Worm (Caenorhabditis elegans) whole organism, L4 larva: ENCODE measurements around the gene T08D10.3.
A peak's percentile ranks its signal among the peaks of the same experiment; 100 is the strongest.

Source experiments
- F26F4.8 ChIP-seq: fragments of 200-800 bp; sonication (Bioruptor generic); conservative IDR thresholded peaks from 2 replicates; pipeline ENCODE4 v1.3.6; 2022; ENCODE audit warnings: missing genetic modification characterization, missing compliant biosample characterization
- R02D3.7 ChIP-seq: fragments of 150-350 bp; sonication (generic microtip); optimal IDR thresholded peaks from 3 replicates; lab custom pipeline; 2014; ENCODE audit warnings: missing biosample characterization, missing genetic modification characterization
- Y75B8A.6 ChIP-seq: fragments of 200-800 bp; sonication (Bioruptor generic); IDR thresholded peaks from 2 replicates; pipeline ENCODE4 v1.3.6; 2022; ENCODE audit warnings: missing genetic modification reagents, missing genetic modification characterization, missing compliant biosample characterization
- ZK546.5 ChIP-seq, 2 experiments: sonication (generic microtip); optimal IDR thresholded peaks; 2 replicates each; lab custom pipeline; 2017; ENCODE audit warnings: missing biosample characterization in 2 of 2, missing genetic modification characterization in 2 of 2
- aha-1 ChIP-seq: fragments of 150-350 bp; peaks from one replicate; lab custom pipeline; 2014; ENCODE audit warnings: missing biosample characterization, missing genetic modification characterization
- ceh-28 ChIP-seq: fragments of 150-350 bp; optimal IDR thresholded peaks from 2 replicates; lab custom pipeline; 2014; ENCODE audit warnings: missing biosample characterization, missing genetic modification reagents, missing genetic modification characterization
- ceh-44 ChIP-seq: fragments of 200-800 bp; sonication (Bioruptor generic); IDR thresholded peaks from 2 replicates; pipeline ENCODE4 v1.3.6; 2022; ENCODE audit warnings: missing genetic modification reagents, missing genetic modification characterization, missing compliant biosample characterization
- ceh-62 ChIP-seq: sonication (generic microtip); optimal IDR thresholded peaks from 2 replicates; lab custom pipeline; 2017; ENCODE audit warnings: missing biosample characterization, missing genetic modification characterization
- ces-1 ChIP-seq: fragments of 150-350 bp; sonication (generic microtip); optimal IDR thresholded peaks from 4 replicates; lab custom pipeline; 2014; ENCODE audit warnings: missing biosample characterization, missing genetic modification reagents, missing genetic modification characterization
- cey-2 ChIP-seq: sonication (generic microtip); optimal IDR thresholded peaks from 3 replicates; lab custom pipeline; 2017; ENCODE audit warnings: missing genetic modification characterization, mild to moderate bottlenecking, missing compliant biosample characterization, antibody characterized with exemption, borderline replicate concordance; ENCODE audit not compliant: insufficient read depth
- daf-12 ChIP-seq: fragments of 150-350 bp; optimal IDR thresholded peaks from 2 replicates; lab custom pipeline; 2014; ENCODE audit warnings: missing biosample characterization, missing genetic modification reagents, missing genetic modification characterization
- daf-16 ChIP-seq, 3 experiments: sonication (generic microtip); optimal IDR thresholded peaks; 2 replicates each; lab custom pipeline; 2016 to 2017; ENCODE audit warnings: missing genetic modification characterization in 3 of 3, missing genetic modification reagents in 3 of 3, mild to moderate bottlenecking in 2 of 3, missing compliant biosample characterization in 2 of 3, missing biosample characterization in 1 of 3, moderate library complexity in 1 of 3
- dmd-6 ChIP-seq: fragments of 200-800 bp; sonication (Bioruptor generic); IDR thresholded peaks from 2 replicates; pipeline ENCODE4 v1.3.6; 2022; ENCODE audit warnings: missing genetic modification reagents, missing genetic modification characterization, missing compliant biosample characterization
- dve-1 ChIP-seq: sonication (generic microtip); optimal IDR thresholded peaks from 2 replicates; lab custom pipeline; 2017; ENCODE audit warnings: antibody characterized with exemption, mild to moderate bottlenecking, missing genetic modification characterization, missing compliant biosample characterization; ENCODE audit not compliant: insufficient read depth
- egl-27 ChIP-seq: sonication (generic microtip); optimal IDR thresholded peaks from 3 replicates; lab custom pipeline; 2017; ENCODE audit warnings: missing biosample characterization, missing genetic modification reagents, missing genetic modification characterization
- gei-8 ChIP-seq: fragments of 200-800 bp; sonication (Bioruptor generic); optimal IDR thresholded peaks from 2 replicates; lab custom pipeline; 2018; ENCODE audit warnings: mild to moderate bottlenecking, missing genetic modification characterization, missing compliant biosample characterization
- hif-1 ChIP-seq, 2 experiments: sonication (generic microtip); optimal IDR thresholded peaks; 2 replicates each; lab custom pipeline; 2016 to 2017; ENCODE audit warnings: missing compliant biosample characterization in 2 of 2, missing genetic modification characterization in 2 of 2, missing genetic modification reagents in 2 of 2, missing genotype in 2 of 2, mild to moderate bottlenecking in 1 of 2
- hlh-11 ChIP-seq: fragments of 200-800 bp; sonication (Bioruptor generic); optimal IDR thresholded peaks from 2 replicates; lab custom pipeline; 2018; ENCODE audit warnings: mild to moderate bottlenecking, missing genetic modification characterization, missing compliant biosample characterization
- hlh-30 ChIP-seq: sonication (generic microtip); optimal IDR thresholded peaks from 2 replicates; lab custom pipeline; 2017; ENCODE audit warnings: antibody characterized with exemption, mild to moderate bottlenecking, missing genetic modification characterization, missing compliant biosample characterization; ENCODE audit not compliant: insufficient read depth
- lin-15B ChIP-seq: fragments of 150-350 bp; sonication (generic microtip); optimal IDR thresholded peaks from 3 replicates; lab custom pipeline; 2014; ENCODE audit warnings: missing biosample characterization, missing genetic modification characterization
- lin-29 ChIP-seq: fragments of 200-800 bp; sonication (Bioruptor generic); IDR thresholded peaks from 2 replicates; pipeline ENCODE4 v1.3.6; 2022; ENCODE audit warnings: missing genetic modification reagents, missing genetic modification characterization, missing compliant biosample characterization
- madf-5 ChIP-seq, 2 experiments: fragments of 200-800 bp; sonication (Bioruptor generic); IDR thresholded peaks; 2 replicates each; pipeline ENCODE4 v1.3.6; 2022; ENCODE audit warnings: missing compliant biosample characterization in 2 of 2, missing genetic modification characterization in 2 of 2
- madf-9 ChIP-seq: fragments of 200-800 bp; sonication (Bioruptor generic); conservative IDR thresholded peaks from 2 replicates; pipeline ENCODE4 v1.3.6; 2022; ENCODE audit warnings: missing genetic modification reagents, missing genetic modification characterization, missing compliant biosample characterization
- mdl-1 ChIP-seq, 2 experiments: fragments of 150-350 bp in 1 of 2; sonication (generic microtip) in 1 of 2; optimal IDR thresholded peaks; 2 replicates each; lab custom pipeline; 2014 to 2017; ENCODE audit warnings: missing biosample characterization in 2 of 2, missing genetic modification characterization in 2 of 2
- mdt-29 ChIP-seq: fragments of 200-800 bp; sonication (Bioruptor generic); IDR thresholded peaks from 2 replicates; pipeline ENCODE4 v1.3.6; 2022; ENCODE audit warnings: missing genetic modification reagents, missing genetic modification characterization, missing compliant biosample characterization
- mep-1 ChIP-seq: fragments of 150-350 bp; sonication (generic microtip); optimal IDR thresholded peaks from 3 replicates; lab custom pipeline; 2014; ENCODE audit warnings: missing biosample characterization, missing genetic modification characterization
- mes-2 ChIP-seq: sonication (generic microtip); optimal IDR thresholded peaks from 2 replicates; lab custom pipeline; 2016; ENCODE audit warnings: missing genotype, mild to moderate bottlenecking, missing genetic modification characterization, missing compliant biosample characterization; ENCODE audit not compliant: poor library complexity, severe bottlenecking
- mxl-2 ChIP-seq: fragments of 200-800 bp; sonication (Bioruptor generic); conservative IDR thresholded peaks from 2 replicates; pipeline ENCODE4 v1.3.6; 2022; ENCODE audit warnings: missing genetic modification reagents, missing genetic modification characterization, missing compliant biosample characterization
- nhr-237 ChIP-seq: sonication (generic microtip); optimal IDR thresholded peaks from 2 replicates; lab custom pipeline; 2017; ENCODE audit warnings: missing biosample characterization, missing genetic modification characterization
- nhr-25 ChIP-seq: sonication (generic microtip); optimal IDR thresholded peaks from 2 replicates; lab custom pipeline; 2017; ENCODE audit warnings: missing genetic modification characterization, mild to moderate bottlenecking, missing compliant biosample characterization, antibody characterized with exemption, moderate library complexity, borderline replicate concordance; ENCODE audit not compliant: insufficient read depth
- nhr-28 ChIP-seq: fragments of 150-350 bp; optimal IDR thresholded peaks from 2 replicates; lab custom pipeline; 2014; ENCODE audit warnings: missing biosample characterization, missing genetic modification characterization
- nhr-77 ChIP-seq: fragments of 150-350 bp; optimal IDR thresholded peaks from 2 replicates; lab custom pipeline; 2014; ENCODE audit warnings: missing biosample characterization, missing genetic modification characterization
- tra-1 ChIP-seq: fragments of 200-800 bp; sonication (Bioruptor generic); IDR thresholded peaks from 2 replicates; pipeline ENCODE4 v1.3.6; 2022; ENCODE audit warnings: missing genetic modification reagents, missing genetic modification characterization, missing compliant biosample characterization
- unc-130 ChIP-seq: sonication (generic microtip); optimal IDR thresholded peaks from 2 replicates; lab custom pipeline; 2016; ENCODE audit warnings: missing genetic modification reagents, missing genetic modification characterization, missing compliant biosample characterization
- unc-39 ChIP-seq: sonication (generic microtip); optimal IDR thresholded peaks from 2 replicates; lab custom pipeline; 2017; ENCODE audit warnings: missing biosample characterization, missing genetic modification characterization
- unc-62 ChIP-seq, 3 experiments: fragments of 150-350 bp in 1 of 3; sonication (generic microtip); optimal IDR thresholded peaks in 2 of 3; peaks in 1 of 3; 1 replicate in 1 of 3; 2 replicates in 2 of 3; lab custom pipeline; 2014 to 2017; ENCODE audit warnings: missing biosample characterization in 3 of 3, missing genetic modification characterization in 3 of 3, missing genetic modification reagents in 3 of 3, missing genotype in 1 of 3
- vab-7 ChIP-seq: fragments of 200-800 bp; sonication (Bioruptor generic); IDR thresholded peaks from 2 replicates; pipeline ENCODE4 v1.3.6; 2022; ENCODE audit warnings: missing genetic modification reagents, missing genetic modification characterization, missing compliant biosample characterization
- zfp-3 ChIP-seq: fragments of 200-800 bp; sonication (Bioruptor generic); conservative IDR thresholded peaks from 2 replicates; pipeline ENCODE4 v1.3.6; 2022; ENCODE audit warnings: missing genetic modification reagents, missing genetic modification characterization, missing compliant biosample characterization
- ztf-7 ChIP-seq: fragments of 150-350 bp; optimal IDR thresholded peaks from 2 replicates; lab custom pipeline; 2014; ENCODE audit warnings: missing biosample characterization, missing genetic modification characterization

The T08D10.3 gene

ce11 chrX:11968024-11968598 is 12.9 kb downstream of the T08D10.3 start (continued):
- TF ChIP-seq cey-2 (tag; lab: Kevin White, UChicago) (no peak), madf-9 (GFP tag; lab: Robert Waterston, UW) (no peak), Y75B8A.6 (GFP tag; lab: Robert Waterston, UW) (no peak; the same call in 1 of the 2 replicates), vab-7 (no peak), nhr-25 (tag; lab: Kevin White, UChicago) (peak; percentile 6), ces-1 (GFP tag; lab: Kevin White, UChicago) (no peak), lin-15B (tag; lab: Kevin White, UChicago) (no peak), ceh-62 (no peak)

- TF ChIP-seq hlh-30 (tag; lab: Kevin White, UChicago), result peak; percentile 3
- TF ChIP-seq R02D3.7, result no peak
Observed at ce11 chrX:11969085-11969484, 13.9 kb downstream of the T08D10.3 start.

- TF ChIP-seq lin-15B (tag; lab: Kevin White, UChicago), result no peak
- peak; percentile 41; the same call in 1 of the 2 replicates for TF ChIP-seq mdt-29 (GFP tag; lab: Robert Waterston, UW)
- peak; percentile 33 for TF ChIP-seq nhr-28 (tag; lab: Kevin White, UChicago)
- TF ChIP-seq zfp-3 (GFP tag; lab: Robert Waterston, UW), result 0 out of 2 replicates have a peak, but pooled peaks have one; percentile 27
- 0 out of 2 replicates have a peak, but pooled peaks have one; percentile 29 for TF ChIP-seq tra-1 (GFP tag; lab: Robert Waterston, UW)
- TF ChIP-seq hif-1 (tag; optimal IDR thresholded peaks at IDR 0.05; lab: Kevin White, UChicago), result peak in 1 of 2 experiments; percentile 99
- peak; percentile 15 for TF ChIP-seq dve-1 (tag; lab: Kevin White, UChicago)
- no peak for TF ChIP-seq daf-16 (GFP tag; optimal IDR thresholded peaks at IDR 0.05; lab: Kevin White, UChicago)
- peak; percentile 14 for TF ChIP-seq daf-16 (tag; optimal IDR thresholded peaks at IDR 0.05; lab: Kevin White, UChicago)
- TF ChIP-seq aha-1 (tag; lab: Kevin White, UChicago), result peak; percentile 99
- TF ChIP-seq F26F4.8, result no peak
- TF ChIP-seq ces-1 (GFP tag; lab: Kevin White, UChicago), result no peak
- TF ChIP-seq dmd-6 (GFP tag; lab: Robert Waterston, UW), result peak; percentile 21; the same call in 1 of the 2 replicates
- TF ChIP-seq hlh-11 (tag; lab: Kevin White, UChicago), result peak; percentile 7
Observed at ce11 chrX:11969554-11969953, 14.3 kb downstream of the T08D10.3 start.

- TF ChIP-seq unc-62 (GFP tag; optimal IDR thresholded peaks at IDR 0.05 in 1 of 2; lab: Kevin White, UChicago), result peak in 1 of 2 experiments; percentile 95
- TF ChIP-seq unc-62 (tag; optimal IDR thresholded peaks at IDR 0.05; lab: Kevin White, UChicago), result no peak
- TF ChIP-seq tra-1 (GFP tag; lab: Robert Waterston, UW), result no peak
- no peak for TF ChIP-seq unc-130
Observed at ce11 chrX:11971323-11971722, 16.1 kb downstream of the T08D10.3 start.

- TF ChIP-seq lin-29 (no peak), ceh-44 (no peak), ceh-28 (peak; percentile 57), mxl-2 (GFP tag; lab: Robert Waterston, UW) (no peak), tra-1 (GFP tag; lab: Robert Waterston, UW) (no peak), nhr-77 (no peak), Y75B8A.6 (GFP tag; lab: Robert Waterston, UW) (no peak), mdl-1 (tag; optimal IDR thresholded peaks at IDR 0.05; lab: Kevin White, UChicago) (no peak), unc-39 (no peak), ZK546.5 (tag; optimal IDR thresholded peaks at IDR 0.05; lab: Kevin White, UChicago) (no peak), unc-130 (no peak), gei-8 (no peak), daf-12 (tag; lab: Kevin White, UChicago) (no peak), ztf-7 (tag; lab: Kevin White, UChicago) (peak; percentile 41), nhr-28 (tag; lab: Kevin White, UChicago) (no peak), nhr-237 (no peak), madf-5 (GFP tag; IDR thresholded peaks at IDR 0.05; lab: Robert Waterston, UW) (no peak), unc-62 (GFP tag; optimal IDR thresholded peaks at IDR 0.05 in 1 of 2; lab: Kevin White, UChicago) (peak in 1 of 2 experiments; percentile 87), unc-62 (tag; optimal IDR thresholded peaks at IDR 0.05; lab: Kevin White, UChicago) (no peak), egl-27 (tag; lab: Kevin White, UChicago) (no peak), mes-2 (tag; lab: Kevin White, UChicago) (no peak), mep-1 (tag; lab: Kevin White, UChicago) (no peak), hlh-30 (tag; lab: Kevin White, UChicago) (peak; percentile 2)
Observed at ce11 chrX:11974629-11975085, 19.4 kb downstream of the T08D10.3 start, which contains the start of gene set-6. set-6 (minus strand) TSS chrX:11974679.
